Worm (Caenorhabditis elegans) whole organism, early embryonic: ENCODE data around the gene ceh-74.

Experiments
- ama-1 ChIP-seq: fragments of 150-350 bp; optimal IDR thresholded peaks from 2 replicates; lab custom pipeline; 2014
- ceh-13 ChIP-seq: fragments of 200-800 bp; sonication (Bioruptor generic); optimal IDR thresholded peaks from 2 replicates; lab custom pipeline; 2018; ENCODE audit warnings: mild to moderate bottlenecking, missing genetic modification characterization, missing compliant biosample characterization
- ceh-36 ChIP-seq: sonication (generic microtip); optimal IDR thresholded peaks from 2 replicates; lab custom pipeline; 2016; ENCODE audit warnings: missing genetic modification characterization, inconsistent platforms, missing compliant biosample characterization
- ets-7 ChIP-seq: sonication (generic microtip); optimal IDR thresholded peaks from 2 replicates; lab custom pipeline; 2016; ENCODE audit warnings: missing genotype, missing genetic modification characterization, missing compliant biosample characterization
- flt-1 ChIP-seq: fragments of 200-800 bp; sonication (Bioruptor generic); IDR thresholded peaks from 2 replicates; pipeline ENCODE4 v1.3.6; 2022; ENCODE audit warnings: missing genetic modification characterization, missing compliant biosample characterization
- hmg-4 ChIP-seq: fragments of 200-800 bp; sonication (Bioruptor generic); optimal IDR thresholded peaks from 2 replicates; lab custom pipeline; 2018; ENCODE audit warnings: mild to moderate bottlenecking, missing genetic modification characterization, missing compliant biosample characterization
- hnd-1 ChIP-seq: sonication (generic microtip); optimal IDR thresholded peaks from 2 replicates; lab custom pipeline; 2016; ENCODE audit warnings: missing genetic modification characterization, missing compliant biosample characterization
- sea-1 ChIP-seq: fragments of 200-800 bp; sonication (Bioruptor generic); conservative IDR thresholded peaks from 2 replicates; pipeline ENCODE4 v1.3.6; 2022; ENCODE audit warnings: missing genetic modification characterization, missing compliant biosample characterization
- tbx-37 ChIP-seq: fragments of 200-800 bp; sonication (Bioruptor generic); conservative IDR thresholded peaks from 2 replicates; pipeline ENCODE4 v1.3.6; 2022; ENCODE audit warnings: missing genetic modification reagents, missing genetic modification characterization, missing compliant biosample characterization
- tra-4 ChIP-seq: sonication (generic microtip); optimal IDR thresholded peaks from 2 replicates; lab custom pipeline; 2017; ENCODE audit warnings: missing genetic modification characterization, missing compliant biosample characterization

DNA sequence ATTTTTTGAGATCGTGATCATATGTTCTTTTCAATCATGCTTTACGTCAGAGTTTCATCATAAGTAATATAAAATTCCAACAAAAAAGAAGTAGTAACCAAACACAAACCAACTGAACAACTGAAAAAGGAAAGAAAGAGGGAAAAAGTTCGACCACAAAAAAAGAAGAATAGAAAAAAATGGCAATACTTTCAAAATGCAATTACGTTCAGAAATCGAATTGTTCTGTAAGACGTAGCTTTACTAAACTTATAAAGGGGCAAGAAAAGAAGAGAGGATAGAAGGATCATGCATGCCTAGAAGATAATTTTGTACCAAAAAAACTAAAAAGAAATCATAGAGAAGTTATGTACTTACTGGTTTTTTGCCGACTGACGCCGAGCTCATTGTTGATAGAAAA lies 37.1 kb upstream of the ceh-74 start:
- TF ChIP-seq hnd-1 (no peak), hmg-4 (GFP tag; lab: Kevin White, UChicago) (no peak), ama-1 (no peak), ceh-36 (tag; lab: Kevin White, UChicago) (no peak), flt-1 (GFP tag; lab: Robert Waterston, UW) (no peak), sea-1 (GFP tag; lab: Robert Waterston, UW) (no peak), tra-4 (tag; lab: Kevin White, UChicago) (no peak), ets-7 (no peak), ceh-13 (GFP tag; lab: Kevin White, UChicago) (no peak), tbx-37 (GFP tag; lab: Robert Waterston, UW) (no peak)
